Worm (Caenorhabditis elegans): ENCODE data around the gene acp-2.

- TF ChIP-seq hlh-15 (tag; optimal IDR thresholded peaks at IDR 0.05), result no peak
- no peak for TF ChIP-seq Y22D7AL.16 (tag; optimal IDR thresholded peaks at IDR 0.05)
Observed at ce11 chrII:8380188-8380587, 51.7 kb downstream of the acp-2 start.

Data from whole organism, late embryonic.